Worm (Caenorhabditis elegans) whole organism, early embryonic: ENCODE results near the gene rsp-8.

Experiments used
- ceh-13 ChIP-seq: fragments of 200-800 bp; sonication (Bioruptor generic); optimal IDR thresholded peaks from 2 replicates; lab custom pipeline; 2018; ENCODE audit warnings: mild to moderate bottlenecking, missing genetic modification characterization, missing compliant biosample characterization
- hmbx-1 ChIP-seq: sonication (generic microtip); optimal IDR thresholded peaks from 2 replicates; lab custom pipeline; 2016; ENCODE audit warnings: mild to moderate bottlenecking, missing genetic modification characterization, missing compliant biosample characterization
- sea-1 ChIP-seq: fragments of 200-800 bp; sonication (Bioruptor generic); conservative IDR thresholded peaks from 2 replicates; pipeline ENCODE4 v1.3.6; 2022; ENCODE audit warnings: missing genetic modification characterization, missing compliant biosample characterization
- tbx-11 ChIP-seq: fragments of 200-800 bp; sonication (Bioruptor generic); IDR thresholded peaks from 2 replicates; pipeline ENCODE4 v1.3.6; 2022; ENCODE audit warnings: missing genetic modification characterization, missing compliant biosample characterization

- TF ChIP-seq hmbx-1 (tag; lab: Kevin White, UChicago) (no peak), sea-1 (GFP tag; lab: Robert Waterston, UW) (no peak), ceh-13 (GFP tag; lab: Kevin White, UChicago) (no peak), tbx-11 (GFP tag; lab: Robert Waterston, UW) (no peak)
These were observed 4.6 kb downstream of the rsp-8 start for ce11 chrIII:11830522-11831489.
